Worm (Caenorhabditis elegans): Measurements from ENCODE around the gene srh-166.

DNA sequence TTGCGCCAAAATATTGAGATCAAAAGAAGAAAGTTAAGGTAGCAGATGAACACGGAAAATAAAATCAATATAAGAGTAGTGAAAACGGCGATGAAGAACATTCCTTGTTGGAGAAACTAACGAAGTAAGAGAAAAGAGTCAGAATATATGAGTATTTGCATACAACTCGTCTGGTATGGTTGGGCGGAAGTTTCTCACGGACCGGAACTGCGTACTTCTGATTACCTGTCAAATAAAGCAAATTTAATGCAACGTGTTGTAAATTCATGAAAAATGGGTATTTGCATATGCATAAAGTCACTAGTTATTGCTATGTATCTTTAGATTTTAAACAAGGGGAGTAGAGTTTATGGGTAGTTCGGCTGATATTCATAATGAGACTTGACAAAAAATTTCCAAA is 36.6 kb downstream of the srh-166 start, which contains the start of gene srbc-78:
- TF ChIP-seq flh-1 (GFP tag; optimal IDR thresholded peaks at IDR 0.05), result no peak
- TF ChIP-seq elt-1 (tag; optimal IDR thresholded peaks at IDR 0.05; ENCODE audit: borderline replicate concordance, insufficient read depth), result no peak
- TF ChIP-seq tbx-8 (GFP tag; optimal IDR thresholded peaks at IDR 0.05), result no peak
- TF ChIP-seq nhr-2 (tag; optimal IDR thresholded peaks at IDR 0.05), result no peak
- TF ChIP-seq elt-3 (tag; optimal IDR thresholded peaks at IDR 0.05), result no peak
- no peak for TF ChIP-seq nhr-12 (tag; optimal IDR thresholded peaks at IDR 0.05)
- no peak for TF ChIP-seq nhr-76 (tag; optimal IDR thresholded peaks at IDR 0.05)
- no peak for TF ChIP-seq nhr-237 (tag; optimal IDR thresholded peaks at IDR 0.05)
- TF ChIP-seq hlh-1 (tag; optimal IDR thresholded peaks at IDR 0.05), result no peak
- TF ChIP-seq unc-62 (GFP tag; optimal IDR thresholded peaks at IDR 0.05), result no peak
- TF ChIP-seq pha-4 (tag; optimal IDR thresholded peaks at IDR 0.05), result no peak

All from whole organism, mixed stage, embryonic.